Fruit fly (Drosophila melanogaster) whole organism, prepupa: Measurements from ENCODE around the gene tkv.
A peak's percentile ranks its signal among the peaks of the same experiment; 100 is the strongest.

Experiments
- CG10669 ChIP-seq: fragments of 200-800 bp; sonication (Bioruptor generic); optimal IDR thresholded peaks from 3 replicates; lab custom pipeline; 2018; ENCODE audit warnings: missing biosample characterization, mild to moderate bottlenecking, missing genetic modification characterization, moderate library complexity
- CG3919 ChIP-seq: fragments of 200-800 bp; sonication (Bioruptor generic); optimal IDR thresholded peaks from 3 replicates; lab custom pipeline; 2016; ENCODE audit warnings: missing biosample characterization, missing genetic modification characterization
- CG6854 ChIP-seq: fragments of 200-800 bp; sonication (Bioruptor generic); optimal IDR thresholded peaks from 2 replicates; lab custom pipeline; 2017; ENCODE audit warnings: missing biosample characterization, mild to moderate bottlenecking, missing genetic modification characterization
- esn ChIP-seq: fragments of 200-800 bp; sonication (Bioruptor generic); optimal IDR thresholded peaks from 2 replicates; lab custom pipeline; 2016; ENCODE audit warnings: missing biosample characterization, mild to moderate bottlenecking, missing genetic modification characterization, moderate library complexity
- fd59A ChIP-seq: fragments of 200-800 bp; sonication (Bioruptor generic); optimal IDR thresholded peaks from 2 replicates; lab custom pipeline; 2017; ENCODE audit warnings: missing biosample characterization, mild to moderate bottlenecking, missing genetic modification characterization, missing genetic modification reagents

- peak; percentile 84 for TF ChIP-seq CG10669 (GFP tag; lab: Kevin White, UChicago)
- TF ChIP-seq CG3919, result peak; percentile 89
- TF ChIP-seq esn (GFP tag; lab: Kevin White, UChicago), result peak; percentile 92
- peak; percentile 81 for TF ChIP-seq fd59A
- peak; percentile 80 for TF ChIP-seq CG6854 (GFP tag; lab: Kevin White, UChicago)
Measured at dm6 chr2L:5261223-5261984, 9.8 kb downstream of the tkv start.
